Worm (Caenorhabditis elegans) whole organism, young adult: ENCODE measurements around the gene F11G11.5.

Experiments
- C17E4.6 ChIP-seq: fragments of 200-800 bp; sonication (Bioruptor generic); IDR thresholded peaks from 2 replicates; pipeline ENCODE4 v1.3.6; 2022; ENCODE audit warnings: missing genetic modification reagents, missing genetic modification characterization, missing compliant biosample characterization
- F22D6.2 ChIP-seq: sonication (generic microtip); optimal IDR thresholded peaks from 2 replicates; lab custom pipeline; 2016; ENCODE audit warnings: mild to moderate bottlenecking, missing genetic modification characterization, missing compliant biosample characterization
- F49E8.2 ChIP-seq: sonication (generic microtip); optimal IDR thresholded peaks from 3 replicates; lab custom pipeline; 2017; ENCODE audit warnings: missing genetic modification characterization, mild to moderate bottlenecking, missing compliant biosample characterization, antibody characterized with exemption, moderate library complexity; ENCODE audit not compliant: insufficient read depth
- F52B5.7 ChIP-seq: sonication (generic microtip); optimal IDR thresholded peaks from 2 replicates; lab custom pipeline; 2016; ENCODE audit warnings: mild to moderate bottlenecking, missing genetic modification characterization, missing compliant biosample characterization
- F57A8.1 ChIP-seq: fragments of 200-800 bp; sonication (Bioruptor generic); optimal IDR thresholded peaks from 2 replicates; lab custom pipeline; 2018; ENCODE audit warnings: mild to moderate bottlenecking, missing genetic modification characterization, moderate library complexity, missing compliant biosample characterization
- F57C9.4 ChIP-seq: sonication (generic microtip); optimal IDR thresholded peaks from 2 replicates; lab custom pipeline; 2017; ENCODE audit warnings: mild to moderate bottlenecking, missing genetic modification characterization, missing compliant biosample characterization
- T26A5.8 ChIP-seq: sonication (generic microtip); optimal IDR thresholded peaks from 2 replicates; lab custom pipeline; 2016; ENCODE audit warnings: missing genetic modification characterization, missing compliant biosample characterization
- Y53F4B.3 ChIP-seq: fragments of 200-800 bp; sonication (Bioruptor generic); IDR thresholded peaks from 2 replicates; pipeline ENCODE4 v1.3.6; 2022; ENCODE audit warnings: missing genetic modification reagents, missing genetic modification characterization, missing compliant biosample characterization
- Y67H2A.10 ChIP-seq: fragments of 200-800 bp; sonication (Bioruptor generic); conservative IDR thresholded peaks from 2 replicates; pipeline ENCODE4 v1.3.6; 2022; ENCODE audit warnings: missing genetic modification reagents, missing genetic modification characterization, missing compliant biosample characterization
- akir-1 ChIP-seq: fragments of 200-800 bp; sonication (Bioruptor generic); optimal IDR thresholded peaks from 2 replicates; lab custom pipeline; 2018; ENCODE audit warnings: mild to moderate bottlenecking, missing genetic modification characterization, moderate library complexity, missing compliant biosample characterization
- aptf-2 ChIP-seq: fragments of 200-800 bp; sonication (Bioruptor generic); conservative IDR thresholded peaks from 2 replicates; pipeline ENCODE4 v1.3.6; 2022; ENCODE audit warnings: missing genetic modification reagents, missing genetic modification characterization, missing compliant biosample characterization
- atf-7 ChIP-seq: sonication (generic microtip); optimal IDR thresholded peaks from 2 replicates; lab custom pipeline; 2017; ENCODE audit warnings: mild to moderate bottlenecking, missing genetic modification characterization, missing compliant biosample characterization
- athp-1 ChIP-seq: sonication (generic microtip); optimal IDR thresholded peaks from 2 replicates; lab custom pipeline; 2017; ENCODE audit warnings: mild to moderate bottlenecking, missing genetic modification characterization, missing compliant biosample characterization
- attf-3 ChIP-seq: fragments of 200-800 bp; sonication (Bioruptor generic); conservative IDR thresholded peaks from 2 replicates; pipeline ENCODE4 v1.3.6; 2022; ENCODE audit warnings: missing genetic modification reagents, missing genetic modification characterization, missing compliant biosample characterization
- attf-5 ChIP-seq: fragments of 200-800 bp; sonication (Bioruptor generic); optimal IDR thresholded peaks from 2 replicates; lab custom pipeline; 2018; ENCODE audit warnings: mild to moderate bottlenecking, missing genetic modification characterization, missing compliant biosample characterization
- bed-2 ChIP-seq: fragments of 200-800 bp; sonication (Bioruptor generic); IDR thresholded peaks from 2 replicates; pipeline ENCODE4 v1.3.6; 2022; ENCODE audit warnings: missing genetic modification reagents, missing genetic modification characterization, missing compliant biosample characterization
- ccch-3 ChIP-seq: fragments of 200-800 bp; sonication (Bioruptor generic); optimal IDR thresholded peaks from 2 replicates; lab custom pipeline; 2018; ENCODE audit warnings: mild to moderate bottlenecking, missing genetic modification characterization, missing compliant biosample characterization
- ceh-100 ChIP-seq: fragments of 200-800 bp; sonication (Bioruptor generic); IDR thresholded peaks from 2 replicates; pipeline ENCODE4 v1.3.6; 2022; ENCODE audit warnings: missing genetic modification reagents, missing genetic modification characterization, missing compliant biosample characterization
- ceh-79 ChIP-seq: sonication (generic microtip); optimal IDR thresholded peaks from 2 replicates; lab custom pipeline; 2017; ENCODE audit warnings: mild to moderate bottlenecking, missing genetic modification characterization, missing compliant biosample characterization
- dox-1 ChIP-seq: fragments of 200-800 bp; sonication (Bioruptor generic); IDR thresholded peaks from 2 replicates; pipeline ENCODE4 v1.3.6; 2022; ENCODE audit warnings: missing genetic modification reagents, missing genetic modification characterization, missing compliant biosample characterization
- dpl-1 ChIP-seq: fragments of 150-350 bp; optimal IDR thresholded peaks from 2 replicates; lab custom pipeline; 2014; ENCODE audit warnings: missing biosample characterization, missing genetic modification reagents, missing genetic modification characterization
- egrh-3 ChIP-seq: fragments of 200-800 bp; sonication (Bioruptor generic); IDR thresholded peaks from 2 replicates; pipeline ENCODE4 v1.3.6; 2022; ENCODE audit warnings: missing genetic modification reagents, missing genetic modification characterization, missing compliant biosample characterization
- ekl-4 ChIP-seq: fragments of 200-800 bp; sonication (Bioruptor generic); IDR thresholded peaks from 2 replicates; pipeline ENCODE4 v1.3.6; 2022; ENCODE audit warnings: missing genetic modification reagents, missing genetic modification characterization, missing compliant biosample characterization
- fkh-3 ChIP-seq: sonication (generic microtip); optimal IDR thresholded peaks from 2 replicates; lab custom pipeline; 2016; ENCODE audit warnings: mild to moderate bottlenecking, missing genetic modification characterization, missing compliant biosample characterization
- hlh-26 ChIP-seq: fragments of 200-800 bp; sonication (Bioruptor generic); conservative IDR thresholded peaks from 2 replicates; pipeline ENCODE4 v1.3.6; 2022; ENCODE audit warnings: missing genetic modification reagents, missing genetic modification characterization, missing compliant biosample characterization
- hmg-1.2 ChIP-seq: fragments of 200-800 bp; sonication (Bioruptor generic); IDR thresholded peaks from 2 replicates; pipeline ENCODE4 v1.3.6; 2022; ENCODE audit warnings: missing genetic modification reagents, missing genetic modification characterization, missing compliant biosample characterization
- lag-1 ChIP-seq: fragments of 200-800 bp; sonication (Bioruptor generic); IDR thresholded peaks from 2 replicates; pipeline ENCODE4 v1.3.6; 2022; ENCODE audit warnings: missing genetic modification reagents, missing genetic modification characterization, missing compliant biosample characterization
- lin-35 ChIP-seq, 3 experiments: fragments of 150-350 bp in 2 of 3; sonication (generic microtip) in 1 of 3; optimal IDR thresholded peaks; 2 replicates each; lab custom pipeline; 2014 to 2018; ENCODE audit warnings: missing biosample characterization in 3 of 3, missing genetic modification characterization in 3 of 3, missing genetic modification reagents in 3 of 3
- lin-54 ChIP-seq: fragments of 200-800 bp; sonication (Bioruptor generic); optimal IDR thresholded peaks from 2 replicates; lab custom pipeline; 2018; ENCODE audit warnings: mild to moderate bottlenecking, missing genetic modification characterization, missing compliant biosample characterization
- lir-1 ChIP-seq: fragments of 200-800 bp; sonication (Bioruptor generic); conservative IDR thresholded peaks from 2 replicates; pipeline ENCODE4 v1.3.6; 2022; ENCODE audit warnings: missing genetic modification reagents, missing genetic modification characterization, missing compliant biosample characterization
- nfyb-1 ChIP-seq: fragments of 200-800 bp; sonication (Bioruptor generic); IDR thresholded peaks from 2 replicates; pipeline ENCODE4 v1.3.6; 2022; ENCODE audit warnings: missing genetic modification reagents, missing genetic modification characterization, missing compliant biosample characterization
- nhr-80 ChIP-seq: sonication (generic microtip); optimal IDR thresholded peaks from 2 replicates; lab custom pipeline; 2016; ENCODE audit warnings: missing genetic modification characterization, missing compliant biosample characterization
- rpc-1 ChIP-seq, 2 experiments: fragments of 150-350 bp in 1 of 2; sonication (generic microtip) in 1 of 2; optimal IDR thresholded peaks; 2 replicates each; lab custom pipeline; 2014 to 2018; ENCODE audit warnings: missing biosample characterization in 1 of 2, missing genetic modification characterization in 1 of 2, missing genetic modification reagents in 1 of 2, missing genotype in 1 of 2
- sdz-38 ChIP-seq: sonication (generic microtip); optimal IDR thresholded peaks from 2 replicates; lab custom pipeline; 2016; ENCODE audit warnings: missing genotype, missing genetic modification characterization, missing compliant biosample characterization
- snpc-1.1 ChIP-seq: sonication (generic microtip); optimal IDR thresholded peaks from 2 replicates; lab custom pipeline; 2017; ENCODE audit warnings: missing genetic modification characterization, mild to moderate bottlenecking, missing compliant biosample characterization, antibody characterized with exemption, moderate library complexity, missing genotype, missing genetic modification reagents; ENCODE audit not compliant: insufficient read depth
- snpc-1.3 ChIP-seq: sonication (generic microtip); optimal IDR thresholded peaks from 2 replicates; lab custom pipeline; 2017; ENCODE audit warnings: missing genetic modification characterization, mild to moderate bottlenecking, missing compliant biosample characterization, antibody characterized with exemption, moderate library complexity, missing genotype, missing genetic modification reagents; ENCODE audit not compliant: insufficient read depth
- zfh-2 ChIP-seq: fragments of 200-800 bp; sonication (Bioruptor generic); conservative IDR thresholded peaks from 2 replicates; pipeline ENCODE4 v1.3.6; 2022; ENCODE audit warnings: missing genetic modification reagents, missing genetic modification characterization, missing compliant biosample characterization
- zim-3 ChIP-seq: sonication (generic microtip); optimal IDR thresholded peaks from 2 replicates; lab custom pipeline; 2017; ENCODE audit warnings: mild to moderate bottlenecking, missing genetic modification characterization, moderate library complexity, missing compliant biosample characterization
- ztf-25 ChIP-seq: fragments of 200-800 bp; sonication (Bioruptor generic); IDR thresholded peaks from 2 replicates; pipeline ENCODE4 v1.3.6; 2022; ENCODE audit warnings: missing genetic modification reagents, missing genetic modification characterization, missing compliant biosample characterization
- ztf-26 ChIP-seq: sonication (generic microtip); optimal IDR thresholded peaks from 2 replicates; lab custom pipeline; 2017; ENCODE audit warnings: missing genetic modification characterization, missing compliant biosample characterization
- ztf-6 ChIP-seq: fragments of 200-800 bp; sonication (Bioruptor generic); IDR thresholded peaks from 2 replicates; pipeline ENCODE4 v1.3.6; 2022; ENCODE audit warnings: missing genetic modification reagents, missing genetic modification characterization, missing compliant biosample characterization

Gene F11G11.5

DNA sequence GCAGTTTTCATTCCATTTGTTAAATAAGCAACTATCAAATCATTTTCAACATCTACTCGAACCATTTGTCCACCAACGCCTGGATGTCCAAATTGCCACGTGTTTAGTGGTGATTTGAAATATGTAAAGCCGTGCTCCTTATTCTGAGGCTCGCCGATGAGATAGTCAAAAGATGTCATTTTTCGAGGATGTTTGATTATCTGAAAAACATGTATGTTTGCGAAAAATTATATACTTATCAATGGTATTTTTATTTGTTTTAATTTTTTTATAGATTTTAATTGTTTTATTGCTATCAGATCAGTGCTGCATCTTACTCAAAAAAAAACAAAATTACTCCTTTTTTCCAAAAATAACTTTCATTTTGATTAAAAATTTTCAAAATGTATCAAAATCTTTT is 38.9 kb upstream of the F11G11.5 start:
- no peak for TF ChIP-seq fkh-3 (tag; lab: Kevin White, UChicago)
- no peak for TF ChIP-seq attf-3 (GFP tag; lab: Robert Waterston, UW)
- TF ChIP-seq C17E4.6 (GFP tag; lab: Robert Waterston, UW), result no peak
- TF ChIP-seq F57C9.4 (tag; lab: Kevin White, UChicago), result no peak
- no peak for TF ChIP-seq Y53F4B.3 (GFP tag; lab: Robert Waterston, UW)
- TF ChIP-seq egrh-3 (GFP tag; lab: Robert Waterston, UW), result no peak
- TF ChIP-seq ekl-4 (GFP tag; lab: Robert Waterston, UW), result no peak
- TF ChIP-seq ztf-26 (tag; lab: Kevin White, UChicago), result no peak
- TF ChIP-seq ceh-79 (tag; lab: Kevin White, UChicago), result no peak
- no peak for TF ChIP-seq dox-1 (GFP tag; lab: Robert Waterston, UW)
- TF ChIP-seq ceh-100 (GFP tag; lab: Robert Waterston, UW), result no peak
- TF ChIP-seq nhr-80 (tag; lab: Kevin White, UChicago), result no peak
- TF ChIP-seq F57A8.1 (GFP tag; lab: Kevin White, UChicago), result no peak
- no peak for TF ChIP-seq T26A5.8
- TF ChIP-seq lir-1, result no peak
- no peak for TF ChIP-seq bed-2 (GFP tag; lab: Robert Waterston, UW)
- TF ChIP-seq F52B5.7 (tag; lab: Kevin White, UChicago), result no peak
- no peak for TF ChIP-seq F49E8.2 (tag; lab: Kevin White, UChicago)
- no peak for TF ChIP-seq zim-3 (tag; lab: Kevin White, UChicago)
- TF ChIP-seq attf-5 (GFP tag; lab: Kevin White, UChicago), result no peak

DNA sequence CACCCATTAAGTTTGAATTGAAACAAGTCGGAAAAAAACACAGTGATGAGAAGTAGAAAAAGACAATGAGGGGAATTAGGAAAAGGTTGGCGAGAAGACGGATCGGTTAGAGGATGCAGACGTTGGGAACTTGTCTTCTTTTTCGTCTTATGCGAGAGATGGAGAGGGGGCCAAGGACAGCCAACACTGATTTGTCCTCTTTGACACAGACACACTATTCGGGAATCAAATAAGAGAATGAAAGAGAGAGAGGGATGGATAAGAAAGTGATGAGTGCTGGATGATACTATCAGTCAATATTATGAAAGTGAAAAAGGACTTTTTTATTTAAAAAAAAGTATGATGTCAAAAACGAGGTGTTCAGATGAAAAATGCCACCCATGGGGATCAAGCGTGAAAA is 36.0 kb upstream of the F11G11.5 start, which contains the start of gene lact-5:
TSS of gene lact-5 (minus strand) at position 1 of the 400 bp plus-strand sequence.
- TF ChIP-seq hlh-26 (GFP tag; lab: Robert Waterston, UW) (no peak), ztf-25 (GFP tag; lab: Robert Waterston, UW) (no peak), athp-1 (no peak), lag-1 (GFP tag; lab: Robert Waterston, UW) (no peak), ztf-6 (GFP tag; lab: Robert Waterston, UW) (no peak), ccch-3 (no peak)

DNA sequence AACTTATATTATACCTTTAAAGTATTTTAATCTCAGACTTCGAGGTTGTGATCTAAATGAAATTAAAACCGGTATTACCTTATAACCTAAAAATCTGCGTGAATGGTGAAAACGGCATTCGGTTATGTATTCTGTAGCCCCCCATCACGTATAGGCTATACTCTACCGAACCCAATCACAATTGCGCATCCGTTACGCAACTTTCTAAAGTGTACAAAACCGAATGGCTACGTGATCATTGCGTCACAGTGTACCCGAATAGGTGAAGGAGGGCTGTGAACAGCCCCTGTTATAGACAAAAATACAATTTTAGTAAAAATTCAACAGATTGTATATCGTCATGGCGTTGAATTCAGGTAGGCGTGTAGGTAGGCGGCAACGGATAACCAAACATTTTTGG is 35.1 kb upstream of the F11G11.5 start:
- no peak for TF ChIP-seq hmg-1.2
- no peak for TF ChIP-seq zfh-2
- no peak for TF ChIP-seq atf-7 (tag; lab: Kevin White, UChicago)
- no peak for TF ChIP-seq ekl-4 (GFP tag; lab: Robert Waterston, UW)
- TF ChIP-seq akir-1 (GFP tag; lab: Kevin White, UChicago), result no peak
- TF ChIP-seq Y67H2A.10 (GFP tag; lab: Robert Waterston, UW), result no peak
- TF ChIP-seq dpl-1, result no peak
- no peak for TF ChIP-seq snpc-1.3 (tag; lab: Kevin White, UChicago)
- TF ChIP-seq lin-35 (GFP tag; optimal IDR thresholded peaks at IDR 0.05; lab: Kevin White, UChicago), result no peak
- TF ChIP-seq bed-2 (GFP tag; lab: Robert Waterston, UW), result no peak
- no peak for TF ChIP-seq aptf-2 (GFP tag; lab: Robert Waterston, UW)
- TF ChIP-seq ztf-25 (GFP tag; lab: Robert Waterston, UW), result no peak
- TF ChIP-seq rpc-1 (optimal IDR thresholded peaks at IDR 0.05; lab: Kevin White, UChicago), result no peak
- TF ChIP-seq rpc-1 (tag; optimal IDR thresholded peaks at IDR 0.05; lab: Kevin White, UChicago), result no peak
- TF ChIP-seq sdz-38 (tag; lab: Kevin White, UChicago), result no peak
- no peak for TF ChIP-seq lin-54 (GFP tag; lab: Kevin White, UChicago)
- TF ChIP-seq F22D6.2 (tag; lab: Kevin White, UChicago), result no peak
- TF ChIP-seq snpc-1.1 (tag; lab: Kevin White, UChicago), result no peak
- no peak for TF ChIP-seq Y53F4B.3 (GFP tag; lab: Robert Waterston, UW)
- TF ChIP-seq nfyb-1, result no peak
